Worm (Caenorhabditis elegans) whole organism, L2 larva: ENCODE measurements around the gene spat-1.

Experiments used
- R02D3.7 ChIP-seq: fragments of 150-350 bp; optimal IDR thresholded peaks from 2 replicates; lab custom pipeline; 2014; ENCODE audit warnings: missing biosample characterization, missing genetic modification characterization
- ZK546.5 ChIP-seq: sonication (generic microtip); optimal IDR thresholded peaks from 2 replicates; lab custom pipeline; 2017; ENCODE audit warnings: missing biosample characterization, missing genetic modification characterization
- elt-3 ChIP-seq: sonication (generic microtip); optimal IDR thresholded peaks from 2 replicates; lab custom pipeline; 2017; ENCODE audit warnings: missing biosample characterization, missing genetic modification characterization
- skn-1 ChIP-seq: sonication (generic microtip); optimal IDR thresholded peaks from 2 replicates; lab custom pipeline; 2017; ENCODE audit warnings: missing biosample characterization, missing genetic modification characterization
- sma-9 ChIP-seq, 2 experiments: fragments of 150-350 bp in 1 of 2; sonication (generic microtip) in 1 of 2; optimal IDR thresholded peaks; 2 replicates each; lab custom pipeline; 2014 to 2016; ENCODE audit warnings: missing genetic modification characterization in 2 of 2, mild to moderate bottlenecking in 1 of 2, missing biosample characterization in 1 of 2, missing compliant biosample characterization in 1 of 2, missing genetic modification reagents in 1 of 2, moderate library complexity in 1 of 2
- unc-39 ChIP-seq: fragments of 150-350 bp; optimal IDR thresholded peaks from 2 replicates; lab custom pipeline; 2014; ENCODE audit warnings: missing biosample characterization, missing genetic modification characterization
- zag-1 ChIP-seq: fragments of 150-350 bp; optimal IDR thresholded peaks from 2 replicates; lab custom pipeline; 2014; ENCODE audit warnings: missing biosample characterization, missing genetic modification characterization

ce11 chrII:14492592-14493196 is 35.9 kb upstream of the spat-1 start:
- TF ChIP-seq R02D3.7 (no peak), zag-1 (tag; lab: Kevin White, UChicago) (no peak), skn-1 (no peak), unc-39 (tag; lab: Kevin White, UChicago) (no peak), sma-9 (GFP tag; optimal IDR thresholded peaks at IDR 0.05; lab: Kevin White, UChicago) (no peak), sma-9 (tag; optimal IDR thresholded peaks at IDR 0.05; lab: Kevin White, UChicago) (no peak), elt-3 (tag; lab: Kevin White, UChicago) (no peak), ZK546.5 (no peak)
